Worm (Caenorhabditis elegans) whole organism, early embryonic: ENCODE data around the gene mrpl-42.

Experiments used
- ama-1 ChIP-seq: fragments of 150-350 bp; optimal IDR thresholded peaks from 2 replicates; lab custom pipeline; 2014
- hmbx-1 ChIP-seq: sonication (generic microtip); optimal IDR thresholded peaks from 2 replicates; lab custom pipeline; 2016; ENCODE audit warnings: mild to moderate bottlenecking, missing genetic modification characterization, missing compliant biosample characterization
- hnd-1 ChIP-seq: sonication (generic microtip); optimal IDR thresholded peaks from 2 replicates; lab custom pipeline; 2016; ENCODE audit warnings: missing genetic modification characterization, missing compliant biosample characterization
- tra-4 ChIP-seq: sonication (generic microtip); optimal IDR thresholded peaks from 2 replicates; lab custom pipeline; 2017; ENCODE audit warnings: missing genetic modification characterization, missing compliant biosample characterization

DNA sequence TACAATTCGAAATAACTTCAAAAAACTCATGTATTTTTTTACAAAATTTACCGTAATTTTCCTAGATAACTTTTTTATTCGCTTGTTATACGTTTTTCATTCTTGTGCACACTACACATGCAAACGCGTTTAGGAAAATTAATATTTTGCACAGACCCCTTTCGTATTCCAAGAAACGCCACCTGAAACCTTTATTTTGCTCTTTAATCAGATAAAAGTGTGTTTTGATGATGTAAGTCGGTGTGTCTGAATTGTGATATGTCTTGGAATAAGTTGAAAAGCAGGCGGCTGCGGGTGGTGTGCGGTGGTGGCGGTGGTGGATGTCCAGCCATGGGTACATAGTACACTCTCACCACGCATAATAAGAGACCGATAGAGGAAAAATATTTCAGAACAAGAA is 40.9 kb downstream of the mrpl-42 start:
- no peak for TF ChIP-seq ama-1 (lab: Kevin White, UChicago)
- TF ChIP-seq hnd-1 (tag; lab: Kevin White, UChicago) = no peak
- TF ChIP-seq hmbx-1 (tag; lab: Kevin White, UChicago) = no peak
- TF ChIP-seq tra-4 = no peak
